Fruit fly (Drosophila melanogaster) whole organism, embryonic: ENCODE results near the gene AlaRS.

Experiments
- C15 ChIP-seq: fragments of 200-800 bp; sonication (Bioruptor generic); IDR thresholded peaks from 3 replicates; pipeline ENCODE4 v1.3.6; 2022; ENCODE audit warnings: missing biosample characterization, missing genetic modification characterization
- CG10321 ChIP-seq: fragments of 200-800 bp; sonication (Bioruptor generic); IDR thresholded peaks from 2 replicates; pipeline ENCODE4 v1.3.6; 2022; ENCODE audit warnings: missing biosample characterization, missing genetic modification characterization
- CG11247 ChIP-seq: fragments of 200-800 bp; sonication (Bioruptor generic); IDR thresholded peaks from 2 replicates; pipeline ENCODE4 v1.3.6; 2022; ENCODE audit warnings: missing biosample characterization, missing genetic modification characterization
- CG12104 ChIP-seq: fragments of 200-800 bp; sonication (Bioruptor generic); optimal IDR thresholded peaks from 3 replicates; lab custom pipeline; 2016; ENCODE audit warnings: missing biosample characterization, missing genetic modification characterization
- CG12299 ChIP-seq: fragments of 200-800 bp; sonication (Bioruptor generic); optimal IDR thresholded peaks from 2 replicates; lab custom pipeline; 2018; ENCODE audit warnings: missing biosample characterization, mild to moderate bottlenecking, missing genetic modification characterization
- CG12769 ChIP-seq: fragments of 200-800 bp; sonication (Bioruptor generic); optimal IDR thresholded peaks from 2 replicates; lab custom pipeline; 2019; ENCODE audit warnings: missing biosample characterization, mild to moderate bottlenecking, missing genetic modification characterization, moderate library complexity
- CG15696 ChIP-seq: fragments of 200-800 bp; sonication (Bioruptor generic); optimal IDR thresholded peaks from 2 replicates; lab custom pipeline; 2019; ENCODE audit warnings: missing biosample characterization, mild to moderate bottlenecking, missing genetic modification characterization, moderate library complexity
- CG1603 ChIP-seq: fragments of 200-800 bp; sonication (Bioruptor generic); optimal IDR thresholded peaks from 2 replicates; lab custom pipeline; 2019; ENCODE audit warnings: missing biosample characterization, mild to moderate bottlenecking, missing genetic modification characterization, moderate library complexity
- CG1647 ChIP-seq: fragments of 200-800 bp; sonication (Bioruptor generic); optimal IDR thresholded peaks from 3 replicates; lab custom pipeline; 2016; ENCODE audit warnings: missing biosample characterization, missing genetic modification characterization
- CG17802 ChIP-seq: fragments of 200-800 bp; sonication (Bioruptor generic); optimal IDR thresholded peaks from 2 replicates; lab custom pipeline; 2018; ENCODE audit warnings: missing biosample characterization, mild to moderate bottlenecking, missing genetic modification characterization, moderate library complexity
- CG30431 ChIP-seq: fragments of 200-800 bp; sonication (Bioruptor generic); optimal IDR thresholded peaks from 2 replicates; lab custom pipeline; 2017; ENCODE audit warnings: missing biosample characterization, missing genetic modification characterization
- CG33213 ChIP-seq: fragments of 200-800 bp; sonication (Bioruptor generic); optimal IDR thresholded peaks from 3 replicates; lab custom pipeline; 2016; ENCODE audit warnings: missing biosample characterization, missing genetic modification characterization
- CG4424 ChIP-seq: fragments of 200-800 bp; sonication (Bioruptor generic); optimal IDR thresholded peaks from 3 replicates; lab custom pipeline; 2016; ENCODE audit warnings: missing biosample characterization, missing genetic modification characterization
- CG6813 ChIP-seq: fragments of 200-800 bp; sonication (Bioruptor generic); optimal IDR thresholded peaks from 2 replicates; lab custom pipeline; 2017; ENCODE audit warnings: missing biosample characterization, missing genetic modification characterization, mild to moderate bottlenecking, moderate library complexity, missing genetic modification reagents
- CG7372 ChIP-seq: fragments of 200-800 bp; sonication (Bioruptor generic); IDR thresholded peaks from 2 replicates; pipeline ENCODE4 v1.3.6; 2022; ENCODE audit warnings: missing biosample characterization, missing genetic modification characterization
- CG7556 ChIP-seq: fragments of 200-800 bp; sonication (Bioruptor generic); optimal IDR thresholded peaks from 2 replicates; lab custom pipeline; 2017; ENCODE audit warnings: missing biosample characterization, mild to moderate bottlenecking, missing genetic modification characterization
- CG7839 ChIP-seq: fragments of 200-800 bp; sonication (Bioruptor generic); optimal IDR thresholded peaks from 3 replicates; lab custom pipeline; 2018; ENCODE audit warnings: missing biosample characterization, mild to moderate bottlenecking, missing genetic modification characterization, moderate library complexity
- CG7928 ChIP-seq: fragments of 200-800 bp; sonication (Bioruptor generic); optimal IDR thresholded peaks from 2 replicates; lab custom pipeline; 2017; ENCODE audit warnings: missing biosample characterization, mild to moderate bottlenecking, missing genetic modification characterization
- CG9437 ChIP-seq: fragments of 200-800 bp; sonication (Bioruptor generic); optimal IDR thresholded peaks from 2 replicates; lab custom pipeline; 2018; ENCODE audit warnings: missing biosample characterization, mild to moderate bottlenecking, missing genetic modification characterization
- CG9817 ChIP-seq: fragments of 200-800 bp; sonication (Bioruptor generic); optimal IDR thresholded peaks from 2 replicates; lab custom pipeline; 2018; ENCODE audit warnings: missing biosample characterization, mild to moderate bottlenecking, missing genetic modification characterization, moderate library complexity
- Camta ChIP-seq: fragments of 200-800 bp; sonication (Bioruptor generic); optimal IDR thresholded peaks from 2 replicates; lab custom pipeline; 2016; ENCODE audit warnings: missing biosample characterization, missing genetic modification characterization
- Deaf1 ChIP-seq: fragments of 200-800 bp; optimal IDR thresholded peaks from 3 replicates; lab custom pipeline; 2019; ENCODE audit warnings: missing biosample characterization, mild to moderate bottlenecking, missing genetic modification characterization, moderate library complexity
- Dp ChIP-seq: fragments of 200-800 bp; sonication (Bioruptor generic); optimal IDR thresholded peaks from 2 replicates; lab custom pipeline; 2018; ENCODE audit warnings: missing biosample characterization, mild to moderate bottlenecking, missing genetic modification characterization, moderate library complexity
- MBD-R2 ChIP-seq: fragments of 200-800 bp; sonication (Bioruptor generic); IDR thresholded peaks from 2 replicates; pipeline ENCODE4 v1.3.6; 2022; ENCODE audit warnings: missing biosample characterization, missing genetic modification characterization
- MESR4 ChIP-seq: fragments of 200-800 bp; sonication (Bioruptor generic); optimal IDR thresholded peaks from 2 replicates; lab custom pipeline; 2018; ENCODE audit warnings: missing biosample characterization, mild to moderate bottlenecking, missing genetic modification characterization, moderate library complexity
- Meics ChIP-seq: fragments of 200-800 bp; sonication (Bioruptor generic); optimal IDR thresholded peaks from 2 replicates; lab custom pipeline; 2017; ENCODE audit warnings: missing biosample characterization, mild to moderate bottlenecking, missing genetic modification characterization
- Nf-YC ChIP-seq: fragments of 200-800 bp; optimal IDR thresholded peaks from 3 replicates; lab custom pipeline; 2019; ENCODE audit warnings: missing biosample characterization, mild to moderate bottlenecking, missing genetic modification characterization, moderate library complexity
- Side ChIP-seq: fragments of 200-800 bp; sonication (Bioruptor generic); optimal IDR thresholded peaks from 2 replicates; lab custom pipeline; 2016; ENCODE audit warnings: missing biosample characterization, missing genetic modification characterization
- Sox100B ChIP-seq: fragments of 200-800 bp; sonication (Bioruptor generic); optimal IDR thresholded peaks from 3 replicates; lab custom pipeline; 2018; ENCODE audit warnings: missing biosample characterization, mild to moderate bottlenecking, missing genetic modification characterization
- Sry-β ChIP-seq: fragments of 200-800 bp; sonication (Bioruptor generic); optimal IDR thresholded peaks from 2 replicates; lab custom pipeline; 2018; ENCODE audit warnings: missing biosample characterization, mild to moderate bottlenecking, missing genetic modification characterization, moderate library complexity
- YL-1 ChIP-seq: fragments of 200-800 bp; sonication (Bioruptor generic); optimal IDR thresholded peaks from 3 replicates; lab custom pipeline; 2017; ENCODE audit warnings: missing biosample characterization, mild to moderate bottlenecking, missing genetic modification characterization
- abd-A ChIP-seq: fragments of 200-800 bp; sonication (Bioruptor generic); optimal IDR thresholded peaks from 3 replicates; lab custom pipeline; 2019; ENCODE audit warnings: missing biosample characterization, mild to moderate bottlenecking, missing genetic modification characterization, moderate library complexity
- ac ChIP-seq: fragments of 200-800 bp; sonication (Bioruptor generic); optimal IDR thresholded peaks from 3 replicates; lab custom pipeline; 2017; ENCODE audit warnings: missing biosample characterization, mild to moderate bottlenecking, missing genetic modification characterization
- amos ChIP-seq: fragments of 200-800 bp; sonication (Bioruptor generic); IDR thresholded peaks from 2 replicates; pipeline ENCODE4 v1.3.6; 2022; ENCODE audit warnings: missing biosample characterization, missing genetic modification characterization; ENCODE audit not compliant: partially characterized antibody
- ash1 ChIP-seq: fragments of 200-800 bp; sonication (Bioruptor generic); optimal IDR thresholded peaks from 2 replicates; lab custom pipeline; 2018; ENCODE audit warnings: missing biosample characterization, mild to moderate bottlenecking, missing genetic modification characterization
- ato ChIP-seq: fragments of 200-800 bp; sonication (Bioruptor generic); IDR thresholded peaks from 2 replicates; pipeline ENCODE4 v1.3.6; 2022; ENCODE audit warnings: missing biosample characterization, missing genetic modification characterization; ENCODE audit not compliant: partially characterized antibody
- chif ChIP-seq, 2 experiments: fragments of 200-800 bp; sonication (Bioruptor generic); optimal IDR thresholded peaks; 3 replicates each; lab custom pipeline; 2016; ENCODE audit warnings: missing biosample characterization in 2 of 2, missing genetic modification characterization in 2 of 2
- croc ChIP-seq: fragments of 200-800 bp; sonication (Bioruptor generic); conservative IDR thresholded peaks from 3 replicates; pipeline ENCODE4 v1.3.6; 2022; ENCODE audit warnings: missing biosample characterization, missing genetic modification characterization
- cwo ChIP-seq: fragments of 200-800 bp; sonication (Bioruptor generic); optimal IDR thresholded peaks from 3 replicates; lab custom pipeline; 2017; ENCODE audit warnings: missing biosample characterization, missing genetic modification characterization, mild to moderate bottlenecking, moderate library complexity, missing genetic modification reagents
- danr ChIP-seq: fragments of 200-800 bp; sonication (Bioruptor generic); IDR thresholded peaks from 2 replicates; pipeline ENCODE4 v1.3.6; 2022; ENCODE audit warnings: missing biosample characterization, missing genetic modification characterization
- dmrt11E ChIP-seq: fragments of 200-800 bp; sonication (Bioruptor generic); optimal IDR thresholded peaks from 3 replicates; lab custom pipeline; 2018; ENCODE audit warnings: missing biosample characterization, mild to moderate bottlenecking, missing genetic modification characterization, moderate library complexity
- dpn ChIP-seq, 2 experiments: fragments of 200-800 bp; sonication (Bioruptor generic); optimal IDR thresholded peaks; 3 replicates each; lab custom pipeline; 2016; ENCODE audit warnings: missing biosample characterization in 2 of 2, missing genetic modification characterization in 2 of 2
- ewg ChIP-seq: fragments of 200-800 bp; sonication (Bioruptor generic); optimal IDR thresholded peaks from 3 replicates; lab custom pipeline; 2017; ENCODE audit warnings: mild to moderate bottlenecking, missing biosample characterization, missing genetic modification reagents, missing genetic modification characterization
- h ChIP-seq: fragments of >200 bp; optimal IDR thresholded peaks from 2 replicates; lab custom pipeline; 2017
- lilli ChIP-seq: fragments of 200-800 bp; sonication (Bioruptor generic); optimal IDR thresholded peaks from 3 replicates; lab custom pipeline; 2016; ENCODE audit warnings: missing biosample characterization, missing genetic modification characterization
- lola ChIP-seq, 3 experiments: fragments of >200 bp in 2 of 3; fragments of 200-800 bp in 1 of 3; sonication (Bioruptor generic) in 1 of 3; optimal IDR thresholded peaks; 2 replicates each; lab custom pipeline; 2017 to 2019; ENCODE audit warnings: missing biosample characterization in 3 of 3, missing genetic modification characterization in 3 of 3, mild to moderate bottlenecking in 1 of 3, moderate library complexity in 1 of 3
- stwl ChIP-seq: fragments of 200-800 bp; sonication (Bioruptor generic); optimal IDR thresholded peaks from 3 replicates; lab custom pipeline; 2018; ENCODE audit warnings: missing biosample characterization, mild to moderate bottlenecking, missing genetic modification characterization, moderate library complexity
- wek ChIP-seq: fragments of 200-800 bp; sonication (Bioruptor generic); optimal IDR thresholded peaks from 3 replicates; lab custom pipeline; 2018; ENCODE audit warnings: missing biosample characterization, mild to moderate bottlenecking, missing genetic modification characterization, moderate library complexity

The AlaRS gene

dm6 chr2L:8364006-8364956 is 17.3 kb downstream of the AlaRS start, which contains the start of the genes RpS13 and CSN8 (continued):
- TF ChIP-seq CG1647 = no peak
- TF ChIP-seq CG33213 = peak; percentile 28
- no peak for TF ChIP-seq lilli (GFP tag; lab: Kevin White, UChicago)
- no peak for TF ChIP-seq CG7372 (GFP tag; lab: Robert Waterston, UW)
- no peak for TF ChIP-seq dpn (GFP tag; optimal IDR thresholded peaks at IDR 0.05; lab: Kevin White, UChicago)
- peak; percentile 31 for TF ChIP-seq Meics (GFP tag; lab: Kevin White, UChicago)
- peak; percentile 60 for TF ChIP-seq Nf-YC (tag; lab: Kevin White, UChicago)
- no peak for TF ChIP-seq CG9437
- TF ChIP-seq CG15696 (tag; lab: Kevin White, UChicago) = no peak
- TF ChIP-seq amos = peak; percentile 93
- peak; percentile 34 for TF ChIP-seq Dp (GFP tag; lab: Kevin White, UChicago)
- TF ChIP-seq abd-A = peak; percentile 35
- TF ChIP-seq Deaf1 (tag; lab: Kevin White, UChicago) = no peak
- TF ChIP-seq CG7556 (GFP tag; lab: Kevin White, UChicago) = no peak
- no peak for TF ChIP-seq ash1 (GFP tag; lab: Kevin White, UChicago)
- TF ChIP-seq C15 (GFP tag; lab: Robert Waterston, UW) = no peak
- peak; percentile 92 for TF ChIP-seq YL-1 (GFP tag; lab: Kevin White, UChicago)
- TF ChIP-seq h (lab: Kevin White, UChicago) = no peak
- TF ChIP-seq ato (GFP tag; lab: Robert Waterston, UW) = peak; percentile 75
- peak; percentile 10 for TF ChIP-seq CG7839 (tag; lab: Kevin White, UChicago)
- TF ChIP-seq MBD-R2 (GFP tag; lab: Robert Waterston, UW) = no peak; the same call in 1 of the 2 replicates
- TF ChIP-seq Sry-β = no peak
- TF ChIP-seq cwo (GFP tag; lab: Kevin White, UChicago) = no peak
- peak; percentile 56 for TF ChIP-seq CG12299
- no peak for TF ChIP-seq danr (GFP tag; lab: Robert Waterston, UW)
- no peak for TF ChIP-seq CG10321 (GFP tag; lab: Robert Waterston, UW)
- no peak for TF ChIP-seq CG30431
- no peak for TF ChIP-seq wek (GFP tag; lab: Kevin White, UChicago)
- peak in 1 of 3 experiments; percentile 6 for TF ChIP-seq lola (GFP tag; optimal IDR thresholded peaks at IDR 0.05; lab: Kevin White, UChicago)
- TF ChIP-seq Side (GFP tag; lab: Kevin White, UChicago) = no peak
- peak; percentile 85 for TF ChIP-seq stwl (tag; lab: Kevin White, UChicago)
- TF ChIP-seq CG1603 (tag; lab: Kevin White, UChicago) = peak; percentile 62
- no peak for TF ChIP-seq croc
- TF ChIP-seq Sox100B = no peak
- TF ChIP-seq chif (GFP tag; optimal IDR thresholded peaks at IDR 0.05; lab: Kevin White, UChicago) = no peak
- TF ChIP-seq CG12769 (tag; lab: Kevin White, UChicago) = no peak
- no peak for TF ChIP-seq CG9817 (tag; lab: Kevin White, UChicago)
- no peak for TF ChIP-seq CG4424 (GFP tag; lab: Kevin White, UChicago)
- TF ChIP-seq ewg (GFP tag; lab: Kevin White, UChicago) = no peak
- no peak for TF ChIP-seq CG12104 (GFP tag; lab: Kevin White, UChicago)
- no peak for TF ChIP-seq dmrt11E (tag; lab: Kevin White, UChicago)
- peak; percentile 97 for TF ChIP-seq MESR4 (GFP tag; lab: Kevin White, UChicago)
- no peak for TF ChIP-seq CG6813 (GFP tag; lab: Kevin White, UChicago)
- no peak for TF ChIP-seq CG7928 (GFP tag; lab: Kevin White, UChicago)
- no peak for TF ChIP-seq Camta (GFP tag; lab: Kevin White, UChicago)
- TF ChIP-seq CG17802 (tag; lab: Kevin White, UChicago) = no peak
- TF ChIP-seq ac (GFP tag; lab: Kevin White, UChicago) = no peak
- TF ChIP-seq CG11247 (GFP tag; lab: Robert Waterston, UW) = no peak
